Worm (Caenorhabditis elegans) whole organism, young adult: ENCODE measurements around the gene D2063.1.

Experiments used
- B0019.2 ChIP-seq: fragments of 200-800 bp; sonication (Bioruptor generic); conservative IDR thresholded peaks from 2 replicates; pipeline ENCODE4 v1.3.6; 2022; ENCODE audit warnings: missing genetic modification reagents, missing genetic modification characterization, missing compliant biosample characterization
- C06A6.2 ChIP-seq: fragments of 200-800 bp; sonication (Bioruptor generic); conservative IDR thresholded peaks from 2 replicates; pipeline ENCODE4 v1.3.6; 2022; ENCODE audit warnings: missing genetic modification characterization, missing compliant biosample characterization
- F10E7.11 ChIP-seq: sonication (generic microtip); optimal IDR thresholded peaks from 2 replicates; lab custom pipeline; 2017; ENCODE audit warnings: mild to moderate bottlenecking, missing genetic modification characterization, moderate library complexity, missing compliant biosample characterization
- F33H1.4 ChIP-seq: fragments of 200-800 bp; sonication (Bioruptor generic); IDR thresholded peaks from 2 replicates; pipeline ENCODE4 v1.3.6; 2022; ENCODE audit warnings: missing genetic modification reagents, missing genetic modification characterization, missing compliant biosample characterization
- F39B2.1 ChIP-seq: fragments of 200-800 bp; sonication (Bioruptor generic); IDR thresholded peaks from 2 replicates; pipeline ENCODE4 v1.3.6; 2022; ENCODE audit warnings: missing genetic modification reagents, missing genetic modification characterization, missing compliant biosample characterization
- Y53F4B.3 ChIP-seq: fragments of 200-800 bp; sonication (Bioruptor generic); IDR thresholded peaks from 2 replicates; pipeline ENCODE4 v1.3.6; 2022; ENCODE audit warnings: missing genetic modification reagents, missing genetic modification characterization, missing compliant biosample characterization
- Y53G8AR.9 ChIP-seq: fragments of 200-800 bp; sonication (Bioruptor generic); conservative IDR thresholded peaks from 2 replicates; pipeline ENCODE4 v1.3.6; 2022; ENCODE audit warnings: missing genetic modification reagents, missing genetic modification characterization, missing compliant biosample characterization
- ZK185.1 ChIP-seq: sonication (generic microtip); optimal IDR thresholded peaks from 2 replicates; lab custom pipeline; 2016; ENCODE audit warnings: mild to moderate bottlenecking, missing genetic modification characterization, missing compliant biosample characterization; ENCODE audit not compliant: poor library complexity, severe bottlenecking
- ama-1 ChIP-seq, 3 experiments: fragments of 150-350 bp in 1 of 3; sonication (generic microtip) in 2 of 3; optimal IDR thresholded peaks; 2 replicates each; lab custom pipeline; 2014 to 2018; ENCODE audit warnings: missing biosample characterization in 2 of 3, missing genetic modification characterization in 2 of 3, missing genetic modification reagents in 2 of 3
- aptf-3 ChIP-seq: fragments of 200-800 bp; sonication (Bioruptor generic); IDR thresholded peaks from 2 replicates; pipeline ENCODE4 v1.3.6; 2022; ENCODE audit warnings: missing genetic modification characterization, missing compliant biosample characterization
- bed-1 ChIP-seq: fragments of 200-800 bp; sonication (Bioruptor generic); IDR thresholded peaks from 2 replicates; pipeline ENCODE4 v1.3.6; 2022; ENCODE audit warnings: missing genetic modification reagents, missing genetic modification characterization, missing compliant biosample characterization
- ccch-3 ChIP-seq: fragments of 200-800 bp; sonication (Bioruptor generic); optimal IDR thresholded peaks from 2 replicates; lab custom pipeline; 2018; ENCODE audit warnings: mild to moderate bottlenecking, missing genetic modification characterization, missing compliant biosample characterization
- ceh-58 ChIP-seq: fragments of 200-800 bp; sonication (Bioruptor generic); IDR thresholded peaks from 2 replicates; pipeline ENCODE4 v1.3.6; 2022; ENCODE audit warnings: missing genetic modification characterization, missing compliant biosample characterization
- ceh-79 ChIP-seq: sonication (generic microtip); optimal IDR thresholded peaks from 2 replicates; lab custom pipeline; 2017; ENCODE audit warnings: mild to moderate bottlenecking, missing genetic modification characterization, missing compliant biosample characterization
- him-1 ChIP-seq: sonication (generic microtip); optimal IDR thresholded peaks from 2 replicates; lab custom pipeline; 2016; ENCODE audit warnings: missing genotype, missing genetic modification reagents, missing genetic modification characterization, missing compliant biosample characterization
- hlh-26 ChIP-seq: fragments of 200-800 bp; sonication (Bioruptor generic); conservative IDR thresholded peaks from 2 replicates; pipeline ENCODE4 v1.3.6; 2022; ENCODE audit warnings: missing genetic modification reagents, missing genetic modification characterization, missing compliant biosample characterization
- let-526 ChIP-seq: fragments of 200-800 bp; sonication (Bioruptor generic); IDR thresholded peaks from 2 replicates; pipeline ENCODE4 v1.3.6; 2022; ENCODE audit warnings: missing genetic modification reagents, missing genetic modification characterization, missing compliant biosample characterization
- let-607 ChIP-seq, 2 experiments: fragments of 200-800 bp in 1 of 2; sonication (Bioruptor generic) in 1 of 2; sonication (generic microtip) in 1 of 2; optimal IDR thresholded peaks; 2 replicates each; lab custom pipeline; 2016 to 2018; ENCODE audit warnings: mild to moderate bottlenecking in 2 of 2, missing compliant biosample characterization in 2 of 2, missing genetic modification characterization in 2 of 2, moderate library complexity in 2 of 2, missing genotype in 1 of 2
- lin-35 ChIP-seq, 3 experiments: fragments of 150-350 bp in 2 of 3; sonication (generic microtip) in 1 of 3; optimal IDR thresholded peaks; 2 replicates each; lab custom pipeline; 2014 to 2018; ENCODE audit warnings: missing biosample characterization in 3 of 3, missing genetic modification characterization in 3 of 3, missing genetic modification reagents in 3 of 3
- nhr-179 ChIP-seq: sonication (generic microtip); optimal IDR thresholded peaks from 2 replicates; lab custom pipeline; 2016; ENCODE audit warnings: mild to moderate bottlenecking, missing genetic modification characterization, missing compliant biosample characterization
- nhr-80 ChIP-seq: sonication (generic microtip); optimal IDR thresholded peaks from 2 replicates; lab custom pipeline; 2016; ENCODE audit warnings: missing genetic modification characterization, missing compliant biosample characterization
- pbrm-1 ChIP-seq: fragments of 200-800 bp; sonication (Bioruptor generic); IDR thresholded peaks from 2 replicates; pipeline ENCODE4 v1.3.6; 2022; ENCODE audit warnings: missing genetic modification reagents, missing genetic modification characterization, missing compliant biosample characterization
- pha-4 ChIP-seq: fragments of 150-350 bp; sonication (generic microtip); optimal IDR thresholded peaks from 2 replicates; lab custom pipeline; 2014; ENCODE audit warnings: missing biosample characterization, missing genetic modification reagents, missing genetic modification characterization
- repo-1 ChIP-seq: sonication (generic microtip); optimal IDR thresholded peaks from 2 replicates; lab custom pipeline; 2017; ENCODE audit warnings: mild to moderate bottlenecking, missing genetic modification characterization, missing compliant biosample characterization
- rpc-1 ChIP-seq, 2 experiments: fragments of 150-350 bp in 1 of 2; sonication (generic microtip) in 1 of 2; optimal IDR thresholded peaks; 2 replicates each; lab custom pipeline; 2014 to 2018; ENCODE audit warnings: missing biosample characterization in 1 of 2, missing genetic modification characterization in 1 of 2, missing genetic modification reagents in 1 of 2, missing genotype in 1 of 2
- sdz-38 ChIP-seq: sonication (generic microtip); optimal IDR thresholded peaks from 2 replicates; lab custom pipeline; 2016; ENCODE audit warnings: missing genotype, missing genetic modification characterization, missing compliant biosample characterization
- zfh-2 ChIP-seq: fragments of 200-800 bp; sonication (Bioruptor generic); conservative IDR thresholded peaks from 2 replicates; pipeline ENCODE4 v1.3.6; 2022; ENCODE audit warnings: missing genetic modification reagents, missing genetic modification characterization, missing compliant biosample characterization
- zim-3 ChIP-seq: sonication (generic microtip); optimal IDR thresholded peaks from 2 replicates; lab custom pipeline; 2017; ENCODE audit warnings: mild to moderate bottlenecking, missing genetic modification characterization, moderate library complexity, missing compliant biosample characterization
- ztf-25 ChIP-seq: fragments of 200-800 bp; sonication (Bioruptor generic); IDR thresholded peaks from 2 replicates; pipeline ENCODE4 v1.3.6; 2022; ENCODE audit warnings: missing genetic modification reagents, missing genetic modification characterization, missing compliant biosample characterization
- ztf-26 ChIP-seq: sonication (generic microtip); optimal IDR thresholded peaks from 2 replicates; lab custom pipeline; 2017; ENCODE audit warnings: missing genetic modification characterization, missing compliant biosample characterization

D2063.1 gene

ce11 chrV:4360018-4360417 is 33.1 kb downstream of the D2063.1 start:
- TF ChIP-seq repo-1 (tag; lab: Kevin White, UChicago) (no peak), nhr-80 (tag; lab: Kevin White, UChicago) (peak; percentile 24), let-607 (tag; optimal IDR thresholded peaks at IDR 0.05; lab: Kevin White, UChicago) (peak in 1 of 2 experiments; percentile 62), let-526 (GFP tag; lab: Robert Waterston, UW) (no peak), ama-1 (optimal IDR thresholded peaks at IDR 0.05; lab: Kevin White, UChicago) (no peak), ama-1 (GFP tag; optimal IDR thresholded peaks at IDR 0.05; lab: Kevin White, UChicago) (no peak), F10E7.11 (tag; lab: Kevin White, UChicago) (no peak)
- TF ChIP-seq, all 124 proteins: peak for 2

- TF ChIP-seq repo-1 (tag; lab: Kevin White, UChicago) (no peak), hlh-26 (GFP tag; lab: Robert Waterston, UW) (no peak)
Measured at ce11 chrV:4361505-4361904, 34.6 kb downstream of the D2063.1 start, which contains the start of gene F32D1.3. Gene F32D1.3 (minus strand): TSS chrV:4361569.

- TF ChIP-seq rpc-1 (optimal IDR thresholded peaks at IDR 0.05; lab: Kevin White, UChicago), result no peak
- no peak for TF ChIP-seq rpc-1 (tag; optimal IDR thresholded peaks at IDR 0.05; lab: Kevin White, UChicago)
- TF ChIP-seq Y53F4B.3 (GFP tag; lab: Robert Waterston, UW), result no peak
- no peak for TF ChIP-seq nhr-179
- no peak for TF ChIP-seq ztf-25 (GFP tag; lab: Robert Waterston, UW)
Measured at ce11 chrV:4364517-4364916, 37.6 kb downstream of the D2063.1 start, which contains the start of gene grl-13. Gene grl-13 (minus strand): TSS chrV:4364617.

- TF ChIP-seq Y53G8AR.9, result no peak
- TF ChIP-seq C06A6.2 (GFP tag; lab: Robert Waterston, UW), result no peak
- no peak for TF ChIP-seq F39B2.1 (GFP tag; lab: Robert Waterston, UW)
- TF ChIP-seq let-526 (GFP tag; lab: Robert Waterston, UW), result no peak
- no peak for TF ChIP-seq F33H1.4 (GFP tag; lab: Robert Waterston, UW)
- no peak for TF ChIP-seq ZK185.1 (tag; lab: Kevin White, UChicago)
- no peak for TF ChIP-seq pha-4 (tag; lab: Kevin White, UChicago)
- no peak for TF ChIP-seq F10E7.11 (tag; lab: Kevin White, UChicago)
- no peak for TF ChIP-seq let-607 (tag; optimal IDR thresholded peaks at IDR 0.05; lab: Kevin White, UChicago)
- no peak for TF ChIP-seq zfh-2 (GFP tag; lab: Robert Waterston, UW)
- no peak for TF ChIP-seq aptf-3 (GFP tag; lab: Robert Waterston, UW)
- TF ChIP-seq zim-3 (tag; lab: Kevin White, UChicago), result no peak
- no peak for TF ChIP-seq nhr-80 (tag; lab: Kevin White, UChicago)
- TF ChIP-seq ztf-26 (tag; lab: Kevin White, UChicago), result no peak
- no peak for TF ChIP-seq lin-35 (GFP tag; optimal IDR thresholded peaks at IDR 0.05; lab: Kevin White, UChicago)
- TF ChIP-seq ccch-3 (GFP tag; lab: Kevin White, UChicago), result no peak
- no peak for TF ChIP-seq bed-1 (GFP tag; lab: Robert Waterston, UW)
- TF ChIP-seq B0019.2 (GFP tag; lab: Robert Waterston, UW), result no peak
- no peak for TF ChIP-seq him-1 (tag; lab: Kevin White, UChicago)
Measured at ce11 chrV:4366440-4366839, 39.5 kb downstream of the D2063.1 start, which contains the start of gene F32D1.11. Gene F32D1.11 (minus strand): TSS chrV:4366540.

- no peak for TF ChIP-seq ceh-79
- no peak for TF ChIP-seq ama-1 (optimal IDR thresholded peaks at IDR 0.05; lab: Kevin White, UChicago)
- no peak for TF ChIP-seq ama-1 (GFP tag; optimal IDR thresholded peaks at IDR 0.05; lab: Kevin White, UChicago)
- no peak for TF ChIP-seq sdz-38 (tag; lab: Kevin White, UChicago)
- peak; percentile 68 for TF ChIP-seq zfh-2 (GFP tag; lab: Robert Waterston, UW)
- TF ChIP-seq ceh-58 (GFP tag; lab: Robert Waterston, UW), result no peak
- TF ChIP-seq pbrm-1 (GFP tag; lab: Robert Waterston, UW), result no peak
Measured at ce11 chrV:4370515-4370914, 43.6 kb downstream of the D2063.1 start.
